Fruit fly (Drosophila melanogaster) whole organism, embryonic: Measurements from ENCODE around the gene CG15876.

Source experiments
- CG11560 ChIP-seq: fragments of 200-800 bp; sonication (Bioruptor generic); IDR thresholded peaks from 3 replicates; pipeline ENCODE4 v1.3.6; 2022; ENCODE audit warnings: missing biosample characterization, missing genetic modification characterization
- CG1233 ChIP-seq: fragments of 200-800 bp; sonication (Bioruptor generic); optimal IDR thresholded peaks from 4 replicates; lab custom pipeline; 2018; ENCODE audit warnings: missing biosample characterization, mild to moderate bottlenecking, missing genetic modification characterization
- CG18599 ChIP-seq: fragments of 200-800 bp; sonication (Bioruptor generic); optimal IDR thresholded peaks from 3 replicates; lab custom pipeline; 2017; ENCODE audit warnings: missing biosample characterization, missing genetic modification characterization, mild to moderate bottlenecking, moderate library complexity, missing genetic modification reagents
- Fer3 ChIP-seq: fragments of 200-800 bp; sonication (Bioruptor generic); optimal IDR thresholded peaks from 2 replicates; lab custom pipeline; 2018; ENCODE audit warnings: missing biosample characterization, mild to moderate bottlenecking, missing genetic modification characterization, moderate library complexity
- Nf-YB ChIP-seq: fragments of 200-800 bp; sonication (Bioruptor generic); optimal IDR thresholded peaks from 3 replicates; lab custom pipeline; 2019; ENCODE audit warnings: missing biosample characterization, mild to moderate bottlenecking, missing genetic modification characterization, moderate library complexity
- aop ChIP-seq: fragments of 200-800 bp; sonication (Bioruptor generic); IDR thresholded peaks from 2 replicates; pipeline ENCODE4 v1.3.6; 2022; ENCODE audit warnings: missing biosample characterization, missing genetic modification characterization
- bbx ChIP-seq: fragments of 200-800 bp; sonication (Bioruptor generic); IDR thresholded peaks from 2 replicates; pipeline ENCODE4 v1.3.6; 2022; ENCODE audit warnings: missing biosample characterization, missing genetic modification characterization; ENCODE audit not compliant: partially characterized antibody
- dysf ChIP-seq: fragments of 200-800 bp; sonication (Bioruptor generic); IDR thresholded peaks from 3 replicates; pipeline ENCODE4 v1.3.6; 2022; ENCODE audit warnings: missing biosample characterization, missing genetic modification characterization
- fd64A ChIP-seq: fragments of 200-800 bp; sonication (Bioruptor generic); optimal IDR thresholded peaks from 3 replicates; lab custom pipeline; 2018; ENCODE audit warnings: missing biosample characterization, mild to moderate bottlenecking, missing genetic modification characterization
- gce ChIP-seq: fragments of 200-800 bp; sonication (Bioruptor generic); IDR thresholded peaks from 3 replicates; pipeline ENCODE4 v1.3.6; 2022; ENCODE audit warnings: missing biosample characterization, missing genetic modification characterization
- pan ChIP-seq, 4 experiments: fragments of >200 bp in 3 of 4; fragments of 200-800 bp in 1 of 4; sonication (Bioruptor generic) in 1 of 4; optimal IDR thresholded peaks in 3 of 4; IDR thresholded peaks in 1 of 4; 2 replicates each; pipeline versions ENCODE4 v1.3.6 to Lab custom; 2017 to 2022; ENCODE audit warnings: missing biosample characterization in 2 of 4, missing genetic modification characterization in 2 of 4, mixed read lengths in 1 of 4
- sd ChIP-seq: fragments of 200-800 bp; sonication (Bioruptor generic); optimal IDR thresholded peaks from 3 replicates; lab custom pipeline; 2018; ENCODE audit warnings: missing biosample characterization, mild to moderate bottlenecking, missing genetic modification characterization, moderate library complexity
- trh ChIP-seq: fragments of 200-800 bp; sonication (Bioruptor generic); optimal IDR thresholded peaks from 2 replicates; lab custom pipeline; 2016; ENCODE audit warnings: missing biosample characterization, missing genetic modification characterization

DNA sequence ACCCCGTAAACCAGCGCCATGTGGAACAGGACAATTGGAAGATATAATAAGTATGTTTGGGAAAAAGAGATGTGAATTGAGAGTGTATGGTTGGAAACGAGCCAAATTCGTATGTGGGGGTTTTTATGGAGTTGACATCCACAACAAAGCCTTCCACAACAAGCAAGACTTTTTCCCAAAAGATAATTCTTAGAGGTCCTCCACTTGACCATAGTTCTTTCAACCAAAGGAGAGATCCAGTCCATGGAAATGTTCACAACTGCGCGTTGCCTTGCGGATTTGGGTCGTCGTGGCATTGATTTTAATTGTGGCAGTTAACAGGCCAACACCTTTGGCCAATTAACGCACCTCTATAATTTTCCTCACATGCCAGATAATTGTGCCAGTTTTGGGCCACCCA, 4.7 kb downstream of the CG15876 start, which contains the start of gene CG18418:
- TF ChIP-seq sd (no peak), CG11560 (tag; lab: Robert Waterston, UW) (no peak), aop (GFP tag; lab: Robert Waterston, UW) (no peak), gce (GFP tag; lab: Robert Waterston, UW) (no peak), CG18599 (no peak), dysf (GFP tag; lab: Robert Waterston, UW) (no peak), pan (optimal IDR thresholded peaks at IDR 0.05; lab: Kevin White, UChicago) (no peak), pan (GFP tag; optimal IDR thresholded peaks at IDR 0.05 in 1 of 2, IDR thresholded peaks at IDR 0.05 in 1 of 2) (no peak), CG1233 (GFP tag; lab: Kevin White, UChicago) (no peak), fd64A (GFP tag; lab: Kevin White, UChicago) (no peak), bbx (no peak), trh (GFP tag; lab: Kevin White, UChicago) (no peak), Nf-YB (GFP tag; lab: Kevin White, UChicago) (no peak), Fer3 (tag; lab: Kevin White, UChicago) (no peak)
